Fruit fly (Drosophila melanogaster) whole organism, embryonic: ENCODE data around the gene att-ORFB.

Experiments used
- C15 ChIP-seq: fragments of 200-800 bp; sonication (Bioruptor generic); IDR thresholded peaks from 3 replicates; pipeline ENCODE4 v1.3.6; 2022; ENCODE audit warnings: missing biosample characterization, missing genetic modification characterization
- CG1024 ChIP-seq: fragments of 200-800 bp; sonication (Bioruptor generic); IDR thresholded peaks from 2 replicates; pipeline ENCODE4 v1.3.6; 2022; ENCODE audit warnings: missing biosample characterization, missing genetic modification characterization
- CG10654 ChIP-seq: fragments of 200-800 bp; sonication (Bioruptor generic); optimal IDR thresholded peaks from 2 replicates; lab custom pipeline; 2016; ENCODE audit warnings: missing biosample characterization, missing genetic modification characterization
- CG10959 ChIP-seq: fragments of 200-800 bp; sonication (Bioruptor generic); IDR thresholded peaks from 2 replicates; pipeline ENCODE4 v1.3.6; 2022; ENCODE audit warnings: missing biosample characterization, missing genetic modification characterization
- CG11695 ChIP-seq: fragments of 200-800 bp; sonication (Bioruptor generic); IDR thresholded peaks from 3 replicates; pipeline ENCODE4 v1.3.6; 2022; ENCODE audit warnings: missing biosample characterization, missing genetic modification characterization
- CG12155 ChIP-seq: fragments of 200-800 bp; sonication (Bioruptor generic); optimal IDR thresholded peaks from 3 replicates; lab custom pipeline; 2016; ENCODE audit warnings: missing biosample characterization, missing genetic modification characterization
- CG12659 ChIP-seq: fragments of 200-800 bp; sonication (Bioruptor generic); optimal IDR thresholded peaks from 3 replicates; lab custom pipeline; 2017; ENCODE audit warnings: mild to moderate bottlenecking, missing biosample characterization, missing genetic modification reagents, missing genetic modification characterization
- CG13296 ChIP-seq: fragments of 200-800 bp; sonication (Bioruptor generic); optimal IDR thresholded peaks from 3 replicates; lab custom pipeline; 2018; ENCODE audit warnings: missing biosample characterization, mild to moderate bottlenecking, missing genetic modification characterization
- CG15601 ChIP-seq: fragments of 200-800 bp; sonication (Bioruptor generic); optimal IDR thresholded peaks from 3 replicates; lab custom pipeline; 2019; ENCODE audit warnings: missing biosample characterization, mild to moderate bottlenecking, missing genetic modification characterization, moderate library complexity
- CG1647 ChIP-seq: fragments of 200-800 bp; sonication (Bioruptor generic); optimal IDR thresholded peaks from 3 replicates; lab custom pipeline; 2016; ENCODE audit warnings: missing biosample characterization, missing genetic modification characterization
- CG16863 ChIP-seq: fragments of 200-800 bp; sonication (Bioruptor generic); optimal IDR thresholded peaks from 3 replicates; lab custom pipeline; 2016; ENCODE audit warnings: missing biosample characterization, missing genetic modification characterization
- CG17568 ChIP-seq: fragments of 200-800 bp; sonication (Bioruptor generic); optimal IDR thresholded peaks from 2 replicates; lab custom pipeline; 2018; ENCODE audit warnings: missing biosample characterization, mild to moderate bottlenecking, missing genetic modification characterization, moderate library complexity
- CG17912 ChIP-seq: fragments of 200-800 bp; sonication (Bioruptor generic); optimal IDR thresholded peaks from 2 replicates; lab custom pipeline; 2018; ENCODE audit warnings: missing biosample characterization, mild to moderate bottlenecking, missing genetic modification characterization
- CG3995 ChIP-seq: fragments of 200-800 bp; sonication (Bioruptor generic); optimal IDR thresholded peaks from 3 replicates; lab custom pipeline; 2016; ENCODE audit warnings: missing biosample characterization, missing genetic modification characterization
- CG4707 ChIP-seq: fragments of 200-800 bp; sonication (Bioruptor generic); optimal IDR thresholded peaks from 2 replicates; lab custom pipeline; 2018; ENCODE audit warnings: missing biosample characterization, mild to moderate bottlenecking, missing genetic modification characterization, moderate library complexity
- CG7357 ChIP-seq: fragments of 200-800 bp; sonication (Bioruptor generic); IDR thresholded peaks from 3 replicates; pipeline ENCODE4 v1.3.6; 2022; ENCODE audit warnings: missing biosample characterization, missing genetic modification characterization
- CG9609 ChIP-seq: fragments of 200-800 bp; sonication (Bioruptor generic); optimal IDR thresholded peaks from 3 replicates; lab custom pipeline; 2016; ENCODE audit warnings: missing biosample characterization, missing genetic modification characterization
- Doc2 ChIP-seq: fragments of 200-800 bp; sonication (Bioruptor generic); IDR thresholded peaks from 2 replicates; pipeline ENCODE4 v1.3.6; 2022; ENCODE audit warnings: missing biosample characterization, missing genetic modification characterization
- Eip74EF ChIP-seq, 2 experiments: fragments of 200-800 bp in 1 of 2; fragments of >200 bp in 1 of 2; sonication (Bioruptor generic) in 1 of 2; optimal IDR thresholded peaks; 2 replicates each; lab custom pipeline; 2017 to 2019; ENCODE audit warnings: missing biosample characterization in 2 of 2, missing genetic modification characterization in 2 of 2, mild to moderate bottlenecking in 1 of 2, moderate library complexity in 1 of 2
- GATAe ChIP-seq: fragments of 200-800 bp; sonication (Bioruptor generic); conservative IDR thresholded peaks from 2 replicates; pipeline ENCODE4 v1.3.6; 2022; ENCODE audit warnings: missing biosample characterization, missing genetic modification characterization
- Neu2 ChIP-seq: fragments of 200-800 bp; sonication (Bioruptor generic); optimal IDR thresholded peaks from 3 replicates; lab custom pipeline; 2016; ENCODE audit warnings: missing biosample characterization, missing genetic modification characterization, borderline replicate concordance
- Sox100B ChIP-seq: fragments of 200-800 bp; sonication (Bioruptor generic); optimal IDR thresholded peaks from 3 replicates; lab custom pipeline; 2018; ENCODE audit warnings: missing biosample characterization, mild to moderate bottlenecking, missing genetic modification characterization
- Taf1 ChIP-seq: fragments of 200-800 bp; sonication (Bioruptor generic); IDR thresholded peaks from 2 replicates; pipeline ENCODE4 v1.3.6; 2022; ENCODE audit warnings: missing biosample characterization, missing genetic modification characterization
- Vsx1 ChIP-seq: fragments of 200-800 bp; sonication (Bioruptor generic); optimal IDR thresholded peaks from 2 replicates; lab custom pipeline; 2017; ENCODE audit warnings: missing biosample characterization, mild to moderate bottlenecking, missing genetic modification characterization, missing genetic modification reagents
- ash1 ChIP-seq: fragments of 200-800 bp; sonication (Bioruptor generic); optimal IDR thresholded peaks from 2 replicates; lab custom pipeline; 2018; ENCODE audit warnings: missing biosample characterization, mild to moderate bottlenecking, missing genetic modification characterization
- bowl ChIP-seq: fragments of 200-800 bp; sonication (Bioruptor generic); IDR thresholded peaks from 2 replicates; pipeline ENCODE4 v1.3.6; 2022; ENCODE audit warnings: missing biosample characterization, missing genetic modification characterization
- bsh ChIP-seq, 2 experiments: fragments of 200-800 bp; sonication (Bioruptor generic); optimal IDR thresholded peaks; 2 replicates each; lab custom pipeline; 2017 to 2018; ENCODE audit warnings: mild to moderate bottlenecking in 2 of 2, missing biosample characterization in 2 of 2, missing genetic modification characterization in 2 of 2, moderate library complexity in 1 of 2
- cato ChIP-seq: fragments of 200-800 bp; sonication (Bioruptor generic); optimal IDR thresholded peaks from 2 replicates; lab custom pipeline; 2016; ENCODE audit warnings: missing biosample characterization, missing genetic modification characterization, borderline replicate concordance
- chif ChIP-seq, 2 experiments: fragments of 200-800 bp; sonication (Bioruptor generic); optimal IDR thresholded peaks; 3 replicates each; lab custom pipeline; 2016; ENCODE audit warnings: missing biosample characterization in 2 of 2, missing genetic modification characterization in 2 of 2
- chn ChIP-seq: fragments of 200-800 bp; sonication (Bioruptor generic); optimal IDR thresholded peaks from 2 replicates; lab custom pipeline; 2016; ENCODE audit warnings: missing biosample characterization, missing genetic modification characterization
- corto ChIP-seq: fragments of 200-800 bp; sonication (Bioruptor generic); optimal IDR thresholded peaks from 2 replicates; lab custom pipeline; 2016; ENCODE audit warnings: missing biosample characterization, mild to moderate bottlenecking, missing genetic modification characterization, moderate library complexity
- crol ChIP-seq: fragments of 200-800 bp; sonication (Bioruptor generic); IDR thresholded peaks from 2 replicates; pipeline ENCODE4 v1.3.6; 2022; ENCODE audit warnings: missing biosample characterization, missing genetic modification characterization
- crp ChIP-seq, 2 experiments: fragments of 200-800 bp; sonication (Bioruptor generic); optimal IDR thresholded peaks; 2 replicates in 1 of 2; 3 replicates in 1 of 2; lab custom pipeline; 2017; ENCODE audit warnings: missing biosample characterization in 2 of 2, missing genetic modification characterization in 2 of 2, mild to moderate bottlenecking in 1 of 2, moderate library complexity in 1 of 2
- danr ChIP-seq: fragments of 200-800 bp; sonication (Bioruptor generic); IDR thresholded peaks from 2 replicates; pipeline ENCODE4 v1.3.6; 2022; ENCODE audit warnings: missing biosample characterization, missing genetic modification characterization
- eve ChIP-seq, 2 experiments: fragments of >200 bp; optimal IDR thresholded peaks; 2 replicates each; lab custom pipeline; 2017; ENCODE audit warnings: missing biosample characterization in 2 of 2, missing genetic modification characterization in 2 of 2
- grn ChIP-seq: fragments of 200-800 bp; sonication (Bioruptor generic); optimal IDR thresholded peaks from 3 replicates; lab custom pipeline; 2017; ENCODE audit warnings: missing biosample characterization, missing genetic modification characterization
- ham ChIP-seq: fragments of 200-800 bp; sonication (Bioruptor generic); IDR thresholded peaks from 2 replicates; pipeline ENCODE4 v1.3.6; 2022; ENCODE audit warnings: missing biosample characterization, missing genetic modification characterization
- hbn ChIP-seq: fragments of 200-800 bp; sonication (Bioruptor generic); IDR thresholded peaks from 2 replicates; pipeline ENCODE4 v1.3.6; 2022; ENCODE audit warnings: missing biosample characterization, missing genetic modification characterization; ENCODE audit not compliant: partially characterized antibody
- hkb ChIP-seq, 2 experiments: fragments of 200-800 bp in 1 of 2; fragments of >200 bp in 1 of 2; sonication (Bioruptor generic) in 1 of 2; IDR thresholded peaks in 1 of 2; optimal IDR thresholded peaks in 1 of 2; 2 replicates each; pipeline versions ENCODE4 v1.3.6 to Lab custom; 2017 to 2022; ENCODE audit warnings: missing biosample characterization in 1 of 2, missing genetic modification characterization in 1 of 2
- ind ChIP-seq: fragments of 200-800 bp; sonication (Bioruptor generic); optimal IDR thresholded peaks from 3 replicates; lab custom pipeline; 2016; ENCODE audit warnings: missing biosample characterization, missing genetic modification characterization
- mirr ChIP-seq: fragments of 200-800 bp; sonication (Bioruptor generic); optimal IDR thresholded peaks from 3 replicates; lab custom pipeline; 2018; ENCODE audit warnings: missing biosample characterization, mild to moderate bottlenecking, missing genetic modification characterization
- odd ChIP-seq: fragments of 200-800 bp; sonication (Bioruptor generic); optimal IDR thresholded peaks from 2 replicates; lab custom pipeline; 2017; ENCODE audit warnings: missing biosample characterization, mild to moderate bottlenecking, missing genetic modification characterization
- prd ChIP-seq, 3 experiments: fragments of >200 bp in 2 of 3; fragments of 200-800 bp in 1 of 3; sonication (Bioruptor generic) in 1 of 3; optimal IDR thresholded peaks in 2 of 3; IDR thresholded peaks in 1 of 3; 2 replicates in 2 of 3; 3 replicates in 1 of 3; pipeline versions ENCODE4 v1.3.6 to Lab custom; 2017 to 2022; ENCODE audit warnings: missing biosample characterization in 1 of 3, missing genetic modification characterization in 1 of 3
- ssp ChIP-seq: fragments of 200-800 bp; sonication (Bioruptor generic); IDR thresholded peaks from 2 replicates; pipeline ENCODE4 v1.3.6; 2022; ENCODE audit warnings: missing biosample characterization, missing genetic modification characterization
- stwl ChIP-seq: fragments of 200-800 bp; sonication (Bioruptor generic); optimal IDR thresholded peaks from 3 replicates; lab custom pipeline; 2018; ENCODE audit warnings: missing biosample characterization, mild to moderate bottlenecking, missing genetic modification characterization, moderate library complexity
- tll ChIP-seq, 2 experiments: fragments of 200-800 bp in 1 of 2; fragments of >200 bp in 1 of 2; sonication (Bioruptor generic) in 1 of 2; optimal IDR thresholded peaks; 2 replicates each; lab custom pipeline; 2017 to 2019; ENCODE audit warnings: missing biosample characterization in 2 of 2, missing genetic modification characterization in 2 of 2, mild to moderate bottlenecking in 1 of 2, moderate library complexity in 1 of 2
- twi ChIP-seq: fragments of 200-800 bp; optimal IDR thresholded peaks from 2 replicates; lab custom pipeline; 2019; ENCODE audit warnings: missing biosample characterization, mild to moderate bottlenecking, missing genetic modification characterization, moderate library complexity
- unc-4 ChIP-seq: fragments of 200-800 bp; sonication (Bioruptor generic); IDR thresholded peaks from 2 replicates; pipeline ENCODE4 v1.3.6; 2022; ENCODE audit warnings: missing biosample characterization, missing genetic modification characterization; ENCODE audit not compliant: partially characterized antibody

The att-ORFB gene

dm6 chr3R:20555720-20556280 is 1.6 kb upstream of the att-ORFB start (continued):
- TF ChIP-seq CG9609 (GFP tag; lab: Kevin White, UChicago) (no peak), CG4707 (GFP tag; lab: Kevin White, UChicago) (peak; percentile 46), eve (GFP tag; optimal IDR thresholded peaks at IDR 0.05; lab: Kevin White, UChicago) (no peak), GATAe (GFP tag; lab: Robert Waterston, UW) (no peak), corto (peak; percentile 50), Eip74EF (GFP tag; optimal IDR thresholded peaks at IDR 0.05; lab: Kevin White, UChicago) (peak in 1 of 2 experiments; percentile 30), CG15601 (tag; lab: Kevin White, UChicago) (peak; percentile 65), Vsx1 (GFP tag; lab: Kevin White, UChicago) (peak; percentile 49), CG1647 (GFP tag; lab: Kevin White, UChicago) (no peak), ind (no peak), prd (optimal IDR thresholded peaks at IDR 0.05; lab: Kevin White, UChicago) (no peak), prd (GFP tag; IDR thresholded peaks at IDR 0.05; lab: Robert Waterston, UW) (no peak), hbn (GFP tag; lab: Robert Waterston, UW) (0 out of 2 replicates have a peak, but pooled peaks have one; percentile 35), cato (GFP tag; lab: Kevin White, UChicago) (no peak), unc-4 (GFP tag; lab: Robert Waterston, UW) (no peak), CG3995 (GFP tag; lab: Kevin White, UChicago) (no peak), danr (GFP tag; lab: Robert Waterston, UW) (peak; percentile 33; the same call in 1 of the 2 replicates), bsh (GFP tag; optimal IDR thresholded peaks at IDR 0.05; lab: Kevin White, UChicago) (peak in 1 of 2 experiments; percentile 32), chn (no peak), Neu2 (no peak), crp (GFP tag; optimal IDR thresholded peaks at IDR 0.05; lab: Kevin White, UChicago) (no peak), C15 (no peak), odd (peak; percentile 53), CG12659 (GFP tag; lab: Kevin White, UChicago) (no peak), CG1024 (GFP tag; lab: Robert Waterston, UW) (no peak), tll (GFP tag; optimal IDR thresholded peaks at IDR 0.05; lab: Kevin White, UChicago) (peak in 1 of 2 experiments; percentile 13), bowl (GFP tag; lab: Robert Waterston, UW) (no peak), Sox100B (no peak), CG12155 (GFP tag; lab: Kevin White, UChicago) (no peak), twi (tag; lab: Kevin White, UChicago) (no peak), crol (GFP tag; lab: Robert Waterston, UW) (no peak), Taf1 (GFP tag; lab: Robert Waterston, UW) (no peak), CG16863 (GFP tag; lab: Kevin White, UChicago) (no peak), CG17912 (GFP tag; lab: Kevin White, UChicago) (peak; percentile 80), Doc2 (GFP tag; lab: Robert Waterston, UW) (no peak), CG13296 (GFP tag; lab: Kevin White, UChicago) (no peak), ssp (GFP tag; lab: Robert Waterston, UW) (no peak), stwl (tag; lab: Kevin White, UChicago) (no peak), ash1 (GFP tag; lab: Kevin White, UChicago) (peak; percentile 1), ham (GFP tag; lab: Robert Waterston, UW) (no peak), grn (peak; percentile 16), CG17568 (GFP tag; lab: Kevin White, UChicago) (no peak), chif (GFP tag; optimal IDR thresholded peaks at IDR 0.05; lab: Kevin White, UChicago) (no peak), CG11695 (GFP tag; lab: Robert Waterston, UW) (peak; percentile 6; the same call in 1 of the 3 replicates), CG7357 (GFP tag; lab: Robert Waterston, UW) (no peak), CG10654 (GFP tag; lab: Kevin White, UChicago) (no peak), mirr (peak; percentile 97), hkb (optimal IDR thresholded peaks at IDR 0.05; lab: Kevin White, UChicago) (no peak), hkb (GFP tag; IDR thresholded peaks at IDR 0.05; lab: Robert Waterston, UW) (peak; percentile 8), CG10959 (GFP tag; lab: Robert Waterston, UW) (no peak)
